Worm (Caenorhabditis elegans) whole organism, young adult: ENCODE measurements around the gene F44E2.9.

Source experiments
- B0035.1 ChIP-seq: sonication (generic microtip); optimal IDR thresholded peaks from 2 replicates; lab custom pipeline; 2016; ENCODE audit warnings: missing genetic modification characterization, mild to moderate bottlenecking, missing compliant biosample characterization, missing genotype, missing genetic modification reagents
- B0336.3 ChIP-seq: fragments of 200-800 bp; sonication (Bioruptor generic); IDR thresholded peaks from 2 replicates; pipeline ENCODE4 v1.3.6; 2022; ENCODE audit warnings: missing genetic modification characterization, missing compliant biosample characterization
- F10E7.11 ChIP-seq: sonication (generic microtip); optimal IDR thresholded peaks from 2 replicates; lab custom pipeline; 2017; ENCODE audit warnings: mild to moderate bottlenecking, missing genetic modification characterization, moderate library complexity, missing compliant biosample characterization
- F22D6.2 ChIP-seq: sonication (generic microtip); optimal IDR thresholded peaks from 2 replicates; lab custom pipeline; 2016; ENCODE audit warnings: mild to moderate bottlenecking, missing genetic modification characterization, missing compliant biosample characterization
- F23B12.7 ChIP-seq: sonication (generic microtip); optimal IDR thresholded peaks from 2 replicates; lab custom pipeline; 2017; ENCODE audit warnings: missing genetic modification characterization, mild to moderate bottlenecking, missing compliant biosample characterization, antibody characterized with exemption, moderate library complexity; ENCODE audit not compliant: insufficient read depth
- F39B2.1 ChIP-seq: fragments of 200-800 bp; sonication (Bioruptor generic); IDR thresholded peaks from 2 replicates; pipeline ENCODE4 v1.3.6; 2022; ENCODE audit warnings: missing genetic modification reagents, missing genetic modification characterization, missing compliant biosample characterization
- F49E8.2 ChIP-seq: sonication (generic microtip); optimal IDR thresholded peaks from 3 replicates; lab custom pipeline; 2017; ENCODE audit warnings: missing genetic modification characterization, mild to moderate bottlenecking, missing compliant biosample characterization, antibody characterized with exemption, moderate library complexity; ENCODE audit not compliant: insufficient read depth
- T07F8.4 ChIP-seq: sonication (generic microtip); optimal IDR thresholded peaks from 2 replicates; lab custom pipeline; 2016; ENCODE audit warnings: mild to moderate bottlenecking, missing genetic modification characterization, moderate library complexity, missing compliant biosample characterization
- Y56A3A.18 ChIP-seq: fragments of 200-800 bp; sonication (Bioruptor generic); IDR thresholded peaks from 2 replicates; pipeline ENCODE4 v1.3.6; 2022; ENCODE audit warnings: missing genetic modification reagents, missing genetic modification characterization, missing compliant biosample characterization
- Y79H2A.3 ChIP-seq: fragments of 200-800 bp; sonication (Bioruptor generic); conservative IDR thresholded peaks from 2 replicates; pipeline ENCODE4 v1.3.6; 2022; ENCODE audit warnings: missing genetic modification reagents, missing genetic modification characterization, missing compliant biosample characterization
- ZK185.1 ChIP-seq: sonication (generic microtip); optimal IDR thresholded peaks from 2 replicates; lab custom pipeline; 2016; ENCODE audit warnings: mild to moderate bottlenecking, missing genetic modification characterization, missing compliant biosample characterization; ENCODE audit not compliant: poor library complexity, severe bottlenecking
- akir-1 ChIP-seq: fragments of 200-800 bp; sonication (Bioruptor generic); optimal IDR thresholded peaks from 2 replicates; lab custom pipeline; 2018; ENCODE audit warnings: mild to moderate bottlenecking, missing genetic modification characterization, moderate library complexity, missing compliant biosample characterization
- attf-3 ChIP-seq: fragments of 200-800 bp; sonication (Bioruptor generic); conservative IDR thresholded peaks from 2 replicates; pipeline ENCODE4 v1.3.6; 2022; ENCODE audit warnings: missing genetic modification reagents, missing genetic modification characterization, missing compliant biosample characterization
- attf-5 ChIP-seq: fragments of 200-800 bp; sonication (Bioruptor generic); optimal IDR thresholded peaks from 2 replicates; lab custom pipeline; 2018; ENCODE audit warnings: mild to moderate bottlenecking, missing genetic modification characterization, missing compliant biosample characterization
- attf-6 ChIP-seq: fragments of 200-800 bp; sonication (Bioruptor generic); IDR thresholded peaks from 2 replicates; pipeline ENCODE4 v1.3.6; 2022; ENCODE audit warnings: missing genetic modification reagents, missing genetic modification characterization, missing compliant biosample characterization
- cebp-2 ChIP-seq: fragments of 200-800 bp; sonication (Bioruptor generic); IDR thresholded peaks from 2 replicates; pipeline ENCODE4 v1.3.6; 2022; ENCODE audit warnings: missing genetic modification characterization, missing compliant biosample characterization
- dox-1 ChIP-seq: fragments of 200-800 bp; sonication (Bioruptor generic); IDR thresholded peaks from 2 replicates; pipeline ENCODE4 v1.3.6; 2022; ENCODE audit warnings: missing genetic modification reagents, missing genetic modification characterization, missing compliant biosample characterization
- dpl-1 ChIP-seq: fragments of 150-350 bp; optimal IDR thresholded peaks from 2 replicates; lab custom pipeline; 2014; ENCODE audit warnings: missing biosample characterization, missing genetic modification reagents, missing genetic modification characterization
- efl-1 ChIP-seq: fragments of 150-350 bp; optimal IDR thresholded peaks from 2 replicates; lab custom pipeline; 2014; ENCODE audit warnings: missing biosample characterization, missing genetic modification reagents, missing genetic modification characterization
- egl-44 ChIP-seq: fragments of 200-800 bp; sonication (Bioruptor generic); IDR thresholded peaks from 2 replicates; pipeline ENCODE4 v1.3.6; 2022; ENCODE audit warnings: missing genetic modification reagents, missing genetic modification characterization, missing compliant biosample characterization
- ets-4 ChIP-seq: fragments of 200-800 bp; sonication (Bioruptor generic); optimal IDR thresholded peaks from 2 replicates; lab custom pipeline; 2018; ENCODE audit warnings: mild to moderate bottlenecking, missing genetic modification characterization, missing compliant biosample characterization
- fkh-3 ChIP-seq: sonication (generic microtip); optimal IDR thresholded peaks from 2 replicates; lab custom pipeline; 2016; ENCODE audit warnings: mild to moderate bottlenecking, missing genetic modification characterization, missing compliant biosample characterization
- hlh-12 ChIP-seq: sonication (generic microtip); optimal IDR thresholded peaks from 2 replicates; lab custom pipeline; 2016; ENCODE audit warnings: missing genetic modification characterization, missing compliant biosample characterization
- hsf-1 ChIP-seq: fragments of 200-800 bp; sonication (Bioruptor generic); IDR thresholded peaks from 2 replicates; pipeline ENCODE4 v1.3.6; 2022; ENCODE audit warnings: missing genetic modification reagents, missing genetic modification characterization, missing compliant biosample characterization
- lag-1 ChIP-seq: fragments of 200-800 bp; sonication (Bioruptor generic); IDR thresholded peaks from 2 replicates; pipeline ENCODE4 v1.3.6; 2022; ENCODE audit warnings: missing genetic modification reagents, missing genetic modification characterization, missing compliant biosample characterization
- lin-26 ChIP-seq: fragments of 200-800 bp; sonication (Bioruptor generic); IDR thresholded peaks from 2 replicates; pipeline ENCODE4 v1.3.6; 2022; ENCODE audit warnings: missing genetic modification reagents, missing genetic modification characterization, missing compliant biosample characterization
- lin-54 ChIP-seq: fragments of 200-800 bp; sonication (Bioruptor generic); optimal IDR thresholded peaks from 2 replicates; lab custom pipeline; 2018; ENCODE audit warnings: mild to moderate bottlenecking, missing genetic modification characterization, missing compliant biosample characterization
- lsy-27 ChIP-seq: sonication (generic microtip); optimal IDR thresholded peaks from 2 replicates; lab custom pipeline; 2017; ENCODE audit warnings: missing genetic modification characterization, mild to moderate bottlenecking, missing compliant biosample characterization, antibody characterized with exemption, missing genotype, borderline replicate concordance; ENCODE audit not compliant: insufficient read depth
- madf-10 ChIP-seq: sonication (generic microtip); optimal IDR thresholded peaks from 2 replicates; lab custom pipeline; 2016; ENCODE audit warnings: mild to moderate bottlenecking, missing genetic modification characterization, missing compliant biosample characterization
- madf-3 ChIP-seq: fragments of 200-800 bp; sonication (Bioruptor generic); IDR thresholded peaks from 2 replicates; pipeline ENCODE4 v1.3.6; 2022; ENCODE audit warnings: missing genetic modification reagents, missing genetic modification characterization, missing compliant biosample characterization
- madf-8 ChIP-seq: fragments of 200-800 bp; sonication (Bioruptor generic); conservative IDR thresholded peaks from 2 replicates; pipeline ENCODE4 v1.3.6; 2022; ENCODE audit warnings: missing genetic modification reagents, missing genetic modification characterization, missing compliant biosample characterization
- mcd-1 ChIP-seq: fragments of 200-800 bp; sonication (Bioruptor generic); IDR thresholded peaks from 2 replicates; pipeline ENCODE4 v1.3.6; 2022; ENCODE audit warnings: missing genetic modification reagents, missing genetic modification characterization, missing compliant biosample characterization
- mel-28 ChIP-seq: sonication (generic microtip); optimal IDR thresholded peaks from 2 replicates; lab custom pipeline; 2016; ENCODE audit warnings: borderline replicate concordance, mild to moderate bottlenecking, missing genetic modification characterization, missing compliant biosample characterization
- nfyb-1 ChIP-seq: fragments of 200-800 bp; sonication (Bioruptor generic); IDR thresholded peaks from 2 replicates; pipeline ENCODE4 v1.3.6; 2022; ENCODE audit warnings: missing genetic modification reagents, missing genetic modification characterization, missing compliant biosample characterization
- pbrm-1 ChIP-seq: fragments of 200-800 bp; sonication (Bioruptor generic); IDR thresholded peaks from 2 replicates; pipeline ENCODE4 v1.3.6; 2022; ENCODE audit warnings: missing genetic modification reagents, missing genetic modification characterization, missing compliant biosample characterization
- pha-4 ChIP-seq: fragments of 150-350 bp; sonication (generic microtip); optimal IDR thresholded peaks from 2 replicates; lab custom pipeline; 2014; ENCODE audit warnings: missing biosample characterization, missing genetic modification reagents, missing genetic modification characterization
- sea-2 ChIP-seq: fragments of 200-800 bp; sonication (Bioruptor generic); IDR thresholded peaks from 2 replicates; pipeline ENCODE4 v1.3.6; 2022; ENCODE audit warnings: missing genetic modification characterization, missing compliant biosample characterization
- snpc-1.1 ChIP-seq: sonication (generic microtip); optimal IDR thresholded peaks from 2 replicates; lab custom pipeline; 2017; ENCODE audit warnings: missing genetic modification characterization, mild to moderate bottlenecking, missing compliant biosample characterization, antibody characterized with exemption, moderate library complexity, missing genotype, missing genetic modification reagents; ENCODE audit not compliant: insufficient read depth
- snpc-3.4 ChIP-seq: sonication (generic microtip); optimal IDR thresholded peaks from 2 replicates; lab custom pipeline; 2017; ENCODE audit warnings: missing genetic modification characterization, mild to moderate bottlenecking, missing compliant biosample characterization, antibody characterized with exemption, moderate library complexity, missing genotype, missing genetic modification reagents
- snpc-4 ChIP-seq, 5 experiments: fragments of 150-350 bp in 1 of 5; sonication (generic microtip) in 4 of 5; optimal IDR thresholded peaks; 2 replicates each; lab custom pipeline; 2014 to 2018; ENCODE audit warnings: missing genetic modification characterization in 5 of 5, missing biosample characterization in 3 of 5, antibody characterized with exemption in 2 of 5, mild to moderate bottlenecking in 2 of 5, missing compliant biosample characterization in 2 of 5, missing genotype in 2 of 5, moderate library complexity in 2 of 5, missing genetic modification reagents in 1 of 5
- tbp1 ChIP-seq: fragments of 200-800 bp; sonication (Bioruptor generic); optimal IDR thresholded peaks from 2 replicates; lab custom pipeline; 2018; ENCODE audit warnings: mild to moderate bottlenecking, missing genetic modification characterization, missing compliant biosample characterization
- tbx-9 ChIP-seq: sonication (generic microtip); optimal IDR thresholded peaks from 2 replicates; lab custom pipeline; 2016; ENCODE audit warnings: borderline replicate concordance, missing genetic modification characterization, inconsistent platforms, missing compliant biosample characterization
- xnd-1 ChIP-seq: sonication (generic microtip); optimal IDR thresholded peaks from 2 replicates; lab custom pipeline; 2016; ENCODE audit warnings: missing genotype, missing genetic modification reagents, missing genetic modification characterization, missing compliant biosample characterization
- ztf-18 ChIP-seq: sonication (generic microtip); optimal IDR thresholded peaks from 2 replicates; lab custom pipeline; 2016; ENCODE audit warnings: missing genotype, mild to moderate bottlenecking, missing genetic modification characterization, missing compliant biosample characterization
- ztf-22 ChIP-seq: fragments of 200-800 bp; sonication (Bioruptor generic); optimal IDR thresholded peaks from 2 replicates; lab custom pipeline; 2018; ENCODE audit warnings: mild to moderate bottlenecking, missing genetic modification characterization, moderate library complexity, missing compliant biosample characterization
- ztf-28 ChIP-seq: fragments of 200-800 bp; sonication (Bioruptor generic); IDR thresholded peaks from 2 replicates; pipeline ENCODE4 v1.3.6; 2022; ENCODE audit warnings: missing genetic modification reagents, missing genetic modification characterization, missing compliant biosample characterization

The F44E2.9 gene

DNA sequence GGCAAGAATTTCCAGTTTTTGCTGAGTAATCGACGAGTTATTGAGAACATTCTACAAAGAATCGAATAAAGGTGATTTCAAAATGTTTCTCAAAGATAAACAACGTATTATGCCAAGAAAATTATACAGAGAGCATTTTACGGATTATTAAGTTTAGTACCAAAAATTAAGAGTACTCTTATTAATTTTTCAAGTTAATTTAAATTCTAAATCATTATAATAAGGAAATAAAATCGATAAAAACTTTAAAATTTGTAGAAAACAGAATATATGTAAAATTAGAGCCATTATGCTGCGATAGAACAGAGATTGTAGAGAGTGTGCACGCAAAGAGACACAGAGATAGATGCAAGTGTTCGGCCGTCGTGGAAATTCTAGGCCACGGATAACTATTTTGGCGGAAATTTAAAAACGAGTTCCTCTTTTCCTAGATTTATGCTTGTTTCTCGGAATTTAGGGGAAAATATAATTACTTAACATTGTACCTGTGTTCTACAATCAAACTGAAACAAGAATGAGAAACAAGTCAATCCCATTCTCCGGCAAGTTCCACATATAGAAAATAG lies at the start of gene F44E2.9 (continued):
- TF ChIP-seq ztf-22 (no peak), ztf-18 (peak; percentile 86), T07F8.4 (tag; lab: Kevin White, UChicago) (no peak), Y79H2A.3 (no peak), lag-1 (GFP tag; lab: Robert Waterston, UW) (no peak), ets-4 (no peak), pbrm-1 (GFP tag; lab: Robert Waterston, UW) (peak; percentile 57; the same call in 1 of the 2 replicates), F22D6.2 (no peak), ztf-28 (no peak), F10E7.11 (no peak), egl-44 (no peak), dpl-1 (GFP tag; lab: Kevin White, UChicago) (peak; percentile 79), madf-3 (GFP tag; lab: Robert Waterston, UW) (0 out of 2 replicates have a peak, but pooled peaks have one; percentile 11), lin-26 (GFP tag; lab: Robert Waterston, UW) (no peak), F49E8.2 (tag; lab: Kevin White, UChicago) (no peak), mcd-1 (peak; percentile 78), hsf-1 (GFP tag; lab: Robert Waterston, UW) (0 out of 2 replicates have a peak, but pooled peaks have one; percentile 49), akir-1 (GFP tag; lab: Kevin White, UChicago) (no peak), madf-8 (GFP tag; lab: Robert Waterston, UW) (peak; percentile 57), ZK185.1 (tag; lab: Kevin White, UChicago) (peak; percentile 57), tbx-9 (tag; lab: Kevin White, UChicago) (no peak), attf-5 (GFP tag; lab: Kevin White, UChicago) (peak; percentile 55), mel-28 (tag; lab: Kevin White, UChicago) (no peak), madf-10 (peak; percentile 17), B0336.3 (no peak), tbp1 (peak; percentile 35), Y56A3A.18 (no peak), lsy-27 (tag; lab: Kevin White, UChicago) (no peak), lin-54 (peak; percentile 93), F39B2.1 (no peak)

DNA sequence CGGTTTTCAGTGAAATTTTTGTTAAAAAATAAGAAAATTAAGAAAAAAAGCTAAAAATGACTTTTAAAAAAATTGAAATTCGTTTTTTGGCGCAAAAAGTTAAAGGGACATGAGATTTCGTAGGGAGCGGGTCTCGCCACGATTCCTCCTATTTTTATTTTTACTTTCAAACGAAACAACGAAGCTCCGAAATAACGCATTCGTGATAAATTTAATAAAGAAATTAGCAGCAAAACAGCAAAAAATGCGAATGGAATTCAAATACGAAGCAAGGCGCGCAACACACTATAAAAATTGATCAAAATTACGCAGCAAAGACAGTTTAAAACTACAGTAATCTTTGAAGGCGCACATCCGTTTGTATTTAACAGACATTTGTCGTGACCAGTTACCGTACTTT lies 49.4 kb upstream of the F44E2.9 start:
- TF ChIP-seq pha-4 (no peak), dpl-1 (GFP tag; lab: Kevin White, UChicago) (peak; percentile 73), snpc-3.4 (tag; lab: Kevin White, UChicago) (peak; percentile 78), F49E8.2 (tag; lab: Kevin White, UChicago) (no peak), snpc-4 (GFP tag; optimal IDR thresholded peaks at IDR 0.05; lab: Kevin White, UChicago) (no peak), snpc-4 (tag; optimal IDR thresholded peaks at IDR 0.05; lab: Kevin White, UChicago) (peak in 1 of 4 experiments; percentile 19), fkh-3 (tag; lab: Kevin White, UChicago) (no peak), lin-54 (peak; percentile 62), ztf-22 (no peak), B0035.1 (tag; lab: Kevin White, UChicago) (no peak), attf-3 (GFP tag; lab: Robert Waterston, UW) (peak; percentile 77), Y56A3A.18 (no peak), dox-1 (GFP tag; lab: Robert Waterston, UW) (peak; percentile 48), efl-1 (GFP tag; lab: Kevin White, UChicago) (peak; percentile 83), attf-5 (GFP tag; lab: Kevin White, UChicago) (peak; percentile 31), snpc-1.1 (tag; lab: Kevin White, UChicago) (no peak), nfyb-1 (GFP tag; lab: Robert Waterston, UW) (peak; percentile 56; the same call in 1 of the 2 replicates), xnd-1 (tag; lab: Kevin White, UChicago) (peak; percentile 73), madf-8 (GFP tag; lab: Robert Waterston, UW) (peak; percentile 76), attf-6 (GFP tag; lab: Robert Waterston, UW) (no peak), hlh-12 (tag; lab: Kevin White, UChicago) (no peak), ztf-18 (peak; percentile 43), sea-2 (GFP tag; lab: Robert Waterston, UW) (no peak), F23B12.7 (tag; lab: Kevin White, UChicago) (peak; percentile 23), cebp-2 (GFP tag; lab: Robert Waterston, UW) (no peak)
